Worm (Caenorhabditis elegans): Measurements from ENCODE around the gene ncx-2.
A peak's percentile ranks its signal among the peaks of the same experiment; 100 is the strongest.

The ncx-2 gene

DNA sequence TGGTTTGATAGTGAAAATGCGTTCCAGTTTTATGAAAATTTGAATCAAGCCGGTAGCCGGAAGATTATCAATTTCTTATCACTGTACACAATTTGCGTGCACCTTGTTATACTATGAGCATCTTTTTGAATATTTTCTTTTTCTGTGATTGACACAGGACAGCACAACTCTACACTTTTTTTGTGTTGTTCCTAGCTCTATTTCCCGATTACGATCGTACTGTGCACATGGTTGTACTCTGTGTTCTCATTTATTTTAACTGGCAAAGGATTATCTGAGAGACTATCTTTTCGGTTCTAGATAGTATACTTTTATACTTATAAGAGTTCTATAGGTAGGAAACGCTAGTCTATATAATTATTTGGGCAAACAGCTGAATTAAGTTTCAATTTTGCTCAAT, 31.5 kb upstream of the ncx-2 start:
- no peak for TF ChIP-seq R02D3.7 (tag; optimal IDR thresholded peaks at IDR 0.05)
- TF ChIP-seq sma-9 (GFP tag; optimal IDR thresholded peaks at IDR 0.05): peak; percentile 6
- no peak for TF ChIP-seq sma-9 (tag; optimal IDR thresholded peaks at IDR 0.05)

DNA sequence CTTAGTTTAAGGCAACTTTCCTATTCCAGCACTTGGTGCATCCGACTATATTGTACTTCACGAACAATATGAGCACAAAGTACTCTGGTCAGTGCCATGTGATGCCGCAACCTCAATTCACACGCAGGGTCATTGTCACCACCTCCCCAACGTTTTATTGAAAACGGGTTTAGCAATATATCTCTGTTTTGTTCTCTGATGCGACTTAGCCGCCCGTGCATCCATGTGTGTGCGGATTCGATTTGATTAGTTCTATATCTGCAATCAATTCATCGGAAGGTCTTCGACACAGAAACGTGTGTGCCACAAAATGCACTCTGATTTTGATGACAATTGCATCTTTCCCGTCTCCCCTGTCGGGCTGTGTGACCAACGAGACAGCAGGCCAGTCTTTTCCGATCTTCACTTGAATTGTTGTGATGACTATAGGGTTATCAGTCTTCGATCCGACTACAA, 30.8 kb upstream of the ncx-2 start:
- TF ChIP-seq crh-2 (tag; optimal IDR thresholded peaks at IDR 0.05) (no peak), unc-62 (GFP tag; optimal IDR thresholded peaks at IDR 0.05) (no peak), sma-3 (GFP tag; optimal IDR thresholded peaks at IDR 0.05) (peak; percentile 26), dmd-4 (tag; optimal IDR thresholded peaks at IDR 0.05) (no peak), snpc-4 (tag; optimal IDR thresholded peaks at IDR 0.05) (no peak), nhr-6 (tag; optimal IDR thresholded peaks at IDR 0.05) (no peak), nhr-21 (tag; optimal IDR thresholded peaks at IDR 0.05) (peak; percentile 28), lin-11 (tag; optimal IDR thresholded peaks at IDR 0.05) (no peak), R02D3.7 (tag; optimal IDR thresholded peaks at IDR 0.05) (no peak), nhr-12 (tag; optimal IDR thresholded peaks at IDR 0.05) (no peak), sma-9 (GFP tag; optimal IDR thresholded peaks at IDR 0.05) (peak; percentile 86), sma-9 (tag; optimal IDR thresholded peaks at IDR 0.05) (peak; percentile 29), skn-1 (tag; optimal IDR thresholded peaks at IDR 0.05) (peak; percentile 31), alr-1 (tag; optimal IDR thresholded peaks at IDR 0.05) (no peak), ZK546.5 (tag; optimal IDR thresholded peaks at IDR 0.05) (no peak), Y55F3AM.14 (GFP tag; optimal IDR thresholded peaks at IDR 0.05) (no peak), gmeb-1 (tag; optimal IDR thresholded peaks at IDR 0.05) (peak; percentile 28), aly-2 (tag; optimal IDR thresholded peaks at IDR 0.05) (no peak), nhr-129 (tag; optimal IDR thresholded peaks at IDR 0.05) (peak; percentile 74), nhr-23 (tag; optimal IDR thresholded peaks at IDR 0.05) (no peak), blmp-1 (tag; optimal IDR thresholded peaks at IDR 0.05; ENCODE audit: insufficient read depth) (no peak), nhr-11 (tag; optimal IDR thresholded peaks at IDR 0.05) (no peak), F13H6.1 (tag; optimal IDR thresholded peaks at IDR 0.05) (peak; percentile 16), fos-1 (tag; optimal IDR thresholded peaks at IDR 0.05) (no peak), lsy-2 (tag; optimal IDR thresholded peaks at IDR 0.05) (peak in 1 of 2 experiments; percentile 9), mab-5 (tag; optimal IDR thresholded peaks at IDR 0.05) (no peak), ztf-11 (tag; optimal IDR thresholded peaks at IDR 0.05) (no peak), lin-13 (GFP tag; optimal IDR thresholded peaks at IDR 0.05) (no peak)

DNA sequence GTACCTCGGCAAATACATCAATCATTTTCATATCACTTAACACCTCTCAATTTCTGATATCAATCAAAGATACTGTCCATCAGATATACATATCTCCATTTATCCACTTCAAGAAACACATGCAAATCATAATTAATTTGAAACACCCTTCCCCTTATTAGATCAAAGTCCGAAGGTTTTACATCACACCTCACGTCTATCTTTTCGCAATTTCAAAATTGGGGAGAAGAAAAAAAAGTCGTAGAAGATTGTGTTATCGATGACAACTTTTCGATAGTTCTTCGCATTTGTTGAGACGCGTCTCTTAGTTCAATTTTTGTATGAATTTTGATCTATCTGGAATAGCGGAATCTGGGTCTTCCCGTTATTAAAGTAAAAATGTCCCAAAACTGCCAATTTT, 30.2 kb upstream of the ncx-2 start:
- TF ChIP-seq mbf-1 (tag; optimal IDR thresholded peaks at IDR 0.05) (no peak), fos-1 (tag; optimal IDR thresholded peaks at IDR 0.05) (peak; percentile 44), alr-1 (tag; optimal IDR thresholded peaks at IDR 0.05) (no peak), lin-39 (tag; optimal IDR thresholded peaks at IDR 0.05) (no peak), nhr-237 (tag; optimal IDR thresholded peaks at IDR 0.05) (no peak), sma-9 (GFP tag; optimal IDR thresholded peaks at IDR 0.05) (peak; percentile 65), sma-9 (tag; optimal IDR thresholded peaks at IDR 0.05) (no peak), sem-4 (tag; optimal IDR thresholded peaks at IDR 0.05) (no peak), aly-2 (tag; optimal IDR thresholded peaks at IDR 0.05) (no peak), ztf-11 (tag; optimal IDR thresholded peaks at IDR 0.05) (no peak), nhr-21 (tag; optimal IDR thresholded peaks at IDR 0.05) (no peak), peb-1 (tag; optimal IDR thresholded peaks at IDR 0.05) (no peak)

DNA sequence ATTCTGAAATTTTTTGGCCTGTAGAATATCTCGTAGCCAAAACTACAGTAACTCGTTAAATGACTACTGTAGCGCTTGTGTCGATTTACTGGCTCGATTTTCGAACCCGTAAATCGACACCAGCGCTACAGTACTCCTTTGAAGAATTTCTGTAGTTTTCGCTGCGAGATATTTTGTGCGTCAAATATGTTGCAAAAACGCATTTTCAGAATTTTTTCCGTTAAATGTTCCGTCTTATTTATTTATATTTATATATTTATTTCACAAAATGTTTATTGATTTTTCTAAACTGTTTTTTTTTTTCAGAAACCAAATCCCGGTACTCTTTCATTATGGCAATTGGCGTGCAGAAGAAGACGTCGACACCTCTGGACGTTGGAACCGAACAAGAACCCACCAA, 29.7 kb upstream of the ncx-2 start, which contains the start of gene natc-2:
Gene natc-2 (plus strand): TSS at position 301 of the 400 bp plus-strand sequence.
- no peak for TF ChIP-seq F13H6.1 (tag; optimal IDR thresholded peaks at IDR 0.05)
- TF ChIP-seq crh-2 (tag; optimal IDR thresholded peaks at IDR 0.05): no peak
- no peak for TF ChIP-seq unc-62 (GFP tag; optimal IDR thresholded peaks at IDR 0.05)
- no peak for TF ChIP-seq mdl-1 (tag; optimal IDR thresholded peaks at IDR 0.05)

DNA sequence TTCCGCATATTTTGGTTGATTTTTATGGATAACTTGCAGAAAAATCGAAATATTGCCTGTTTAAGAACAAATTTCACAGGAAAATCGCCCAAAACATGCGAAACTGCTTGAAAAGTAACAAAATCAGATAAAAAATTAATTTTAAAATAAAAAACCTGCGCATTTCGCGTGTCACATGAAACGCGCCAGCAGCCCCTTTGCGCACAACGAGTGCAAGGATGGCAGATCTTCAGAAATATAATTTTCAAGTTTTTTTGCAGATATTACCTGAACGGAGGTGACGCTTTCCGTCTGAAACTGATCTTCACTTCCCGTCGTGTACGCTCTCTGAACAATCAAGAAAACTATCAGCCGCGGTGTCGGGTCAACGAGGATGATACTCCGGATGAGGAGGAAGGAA, 28.5 kb upstream of the ncx-2 start:
- peak; percentile 59 to 70 for TF ChIP-seq lsy-2 (tag; optimal IDR thresholded peaks at IDR 0.05)
- no peak for TF ChIP-seq skn-1 (tag; optimal IDR thresholded peaks at IDR 0.05)
- TF ChIP-seq aly-2 (tag; optimal IDR thresholded peaks at IDR 0.05): no peak
- no peak for TF ChIP-seq lin-11 (tag; optimal IDR thresholded peaks at IDR 0.05)
- TF ChIP-seq nhr-11 (tag; optimal IDR thresholded peaks at IDR 0.05): no peak
- peak; percentile 24 for TF ChIP-seq lin-13 (GFP tag; optimal IDR thresholded peaks at IDR 0.05)
- TF ChIP-seq unc-39 (tag; optimal IDR thresholded peaks at IDR 0.05): no peak
- TF ChIP-seq elt-1 (tag; optimal IDR thresholded peaks at IDR 0.05): no peak
- TF ChIP-seq fos-1 (tag; optimal IDR thresholded peaks at IDR 0.05): peak; percentile 2
- TF ChIP-seq nhr-129 (tag; optimal IDR thresholded peaks at IDR 0.05): no peak
- TF ChIP-seq unc-62 (GFP tag; optimal IDR thresholded peaks at IDR 0.05): no peak
- TF ChIP-seq ZK546.5 (tag; optimal IDR thresholded peaks at IDR 0.05): no peak
- no peak for TF ChIP-seq ztf-4 (tag; optimal IDR thresholded peaks at IDR 0.05)
- no peak for TF ChIP-seq zag-1 (tag; optimal IDR thresholded peaks at IDR 0.05)
- no peak for TF ChIP-seq ztf-1 (GFP tag; conservative IDR thresholded peaks at IDR 0.05)
- peak; percentile 41 for TF ChIP-seq sma-9 (GFP tag; optimal IDR thresholded peaks at IDR 0.05)
- TF ChIP-seq sma-9 (tag; optimal IDR thresholded peaks at IDR 0.05): no peak
- no peak for TF ChIP-seq peb-1 (tag; optimal IDR thresholded peaks at IDR 0.05)
- TF ChIP-seq nhr-25 (tag; optimal IDR thresholded peaks at IDR 0.05): peak; percentile 57
- TF ChIP-seq ceh-82 (tag; optimal IDR thresholded peaks at IDR 0.05): no peak
- TF ChIP-seq alr-1 (tag; optimal IDR thresholded peaks at IDR 0.05): no peak
- TF ChIP-seq unc-55 (GFP tag; optimal IDR thresholded peaks at IDR 0.05): peak; percentile 52
- no peak for TF ChIP-seq nhr-23 (tag; optimal IDR thresholded peaks at IDR 0.05)
- TF ChIP-seq ztf-11 (tag; optimal IDR thresholded peaks at IDR 0.05): no peak
- peak; percentile 38 for TF ChIP-seq crh-2 (tag; optimal IDR thresholded peaks at IDR 0.05)
- peak; percentile 24 for TF ChIP-seq sem-4 (tag; optimal IDR thresholded peaks at IDR 0.05)
- peak; percentile 77 for TF ChIP-seq gmeb-1 (tag; optimal IDR thresholded peaks at IDR 0.05)
- TF ChIP-seq F13H6.1 (tag; optimal IDR thresholded peaks at IDR 0.05): peak; percentile 53
- no peak for TF ChIP-seq mbf-1 (tag; optimal IDR thresholded peaks at IDR 0.05)
- no peak for TF ChIP-seq mdl-1 (tag; optimal IDR thresholded peaks at IDR 0.05)
- TF ChIP-seq nhr-237 (tag; optimal IDR thresholded peaks at IDR 0.05): no peak

All from whole organism, L2 larva.